Worm (Caenorhabditis elegans) whole organism, L4 larva: ENCODE measurements around the gene nhr-131.

Experiments used
- F10B5.3 ChIP-seq: sonication (generic microtip); optimal IDR thresholded peaks from 2 replicates; lab custom pipeline; 2016; ENCODE audit warnings: mild to moderate bottlenecking, missing genetic modification characterization, missing compliant biosample characterization
- F44E2.7 ChIP-seq: fragments of 200-800 bp; sonication (Bioruptor generic); IDR thresholded peaks from 2 replicates; pipeline ENCODE4 v2.1.2; 2022; ENCODE audit warnings: missing genetic modification characterization, missing compliant biosample characterization
- T26A8.4 ChIP-seq: fragments of 200-800 bp; sonication (Bioruptor generic); IDR thresholded peaks from 2 replicates; pipeline ENCODE4 v1.3.6; 2022; ENCODE audit warnings: missing genetic modification characterization, missing compliant biosample characterization
- Y5F2A.4 ChIP-seq: fragments of 200-800 bp; sonication (Bioruptor generic); optimal IDR thresholded peaks from 2 replicates; lab custom pipeline; 2018; ENCODE audit warnings: mild to moderate bottlenecking, missing genetic modification characterization, missing compliant biosample characterization
- aha-1 ChIP-seq: fragments of 150-350 bp; peaks from one replicate; lab custom pipeline; 2014; ENCODE audit warnings: missing biosample characterization, missing genetic modification characterization
- ama-1 ChIP-seq: fragments of 150-350 bp; optimal IDR thresholded peaks from 2 replicates; lab custom pipeline; 2014; ENCODE audit warnings: inconsistent platforms, mixed read lengths
- ceh-28 ChIP-seq: fragments of 150-350 bp; optimal IDR thresholded peaks from 2 replicates; lab custom pipeline; 2014; ENCODE audit warnings: missing biosample characterization, missing genetic modification reagents, missing genetic modification characterization
- ctbp-1 ChIP-seq: fragments of 200-800 bp; sonication (Bioruptor generic); IDR thresholded peaks from 2 replicates; pipeline ENCODE4 v1.3.6; 2022; ENCODE audit warnings: missing genetic modification reagents, missing genetic modification characterization, missing compliant biosample characterization
- daf-16 ChIP-seq, 3 experiments: sonication (generic microtip); optimal IDR thresholded peaks; 2 replicates each; lab custom pipeline; 2016 to 2017; ENCODE audit warnings: missing genetic modification characterization in 3 of 3, missing genetic modification reagents in 3 of 3, mild to moderate bottlenecking in 2 of 3, missing compliant biosample characterization in 2 of 3, missing biosample characterization in 1 of 3, moderate library complexity in 1 of 3
- dmd-6 ChIP-seq: fragments of 200-800 bp; sonication (Bioruptor generic); IDR thresholded peaks from 2 replicates; pipeline ENCODE4 v1.3.6; 2022; ENCODE audit warnings: missing genetic modification reagents, missing genetic modification characterization, missing compliant biosample characterization
- dpl-1 ChIP-seq: fragments of 150-350 bp; optimal IDR thresholded peaks from 2 replicates; lab custom pipeline; 2014; ENCODE audit warnings: missing biosample characterization, missing genetic modification reagents, missing genetic modification characterization
- dve-1 ChIP-seq: sonication (generic microtip); optimal IDR thresholded peaks from 2 replicates; lab custom pipeline; 2017; ENCODE audit warnings: antibody characterized with exemption, mild to moderate bottlenecking, missing genetic modification characterization, missing compliant biosample characterization; ENCODE audit not compliant: insufficient read depth
- gei-8 ChIP-seq: fragments of 200-800 bp; sonication (Bioruptor generic); optimal IDR thresholded peaks from 2 replicates; lab custom pipeline; 2018; ENCODE audit warnings: mild to moderate bottlenecking, missing genetic modification characterization, missing compliant biosample characterization
- hif-1 ChIP-seq, 2 experiments: sonication (generic microtip); optimal IDR thresholded peaks; 2 replicates each; lab custom pipeline; 2016 to 2017; ENCODE audit warnings: missing compliant biosample characterization in 2 of 2, missing genetic modification characterization in 2 of 2, missing genetic modification reagents in 2 of 2, missing genotype in 2 of 2, mild to moderate bottlenecking in 1 of 2
- hlh-11 ChIP-seq: fragments of 200-800 bp; sonication (Bioruptor generic); optimal IDR thresholded peaks from 2 replicates; lab custom pipeline; 2018; ENCODE audit warnings: mild to moderate bottlenecking, missing genetic modification characterization, missing compliant biosample characterization
- jun-1 ChIP-seq: fragments of 150-350 bp; optimal IDR thresholded peaks from 2 replicates; lab custom pipeline; 2014; ENCODE audit warnings: missing biosample characterization, missing genetic modification reagents, missing genetic modification characterization
- lin-1 ChIP-seq: fragments of 200-800 bp; sonication (Bioruptor generic); IDR thresholded peaks from 2 replicates; pipeline ENCODE4 v1.3.6; 2022; ENCODE audit warnings: missing genetic modification reagents, missing genetic modification characterization, missing compliant biosample characterization
- lin-15B ChIP-seq: fragments of 150-350 bp; sonication (generic microtip); optimal IDR thresholded peaks from 3 replicates; lab custom pipeline; 2014; ENCODE audit warnings: missing biosample characterization, missing genetic modification characterization
- lin-29 ChIP-seq: fragments of 200-800 bp; sonication (Bioruptor generic); IDR thresholded peaks from 2 replicates; pipeline ENCODE4 v1.3.6; 2022; ENCODE audit warnings: missing genetic modification reagents, missing genetic modification characterization, missing compliant biosample characterization
- lin-39 ChIP-seq: fragments of 150-350 bp; optimal IDR thresholded peaks from 2 replicates; lab custom pipeline; 2014; ENCODE audit warnings: missing biosample characterization, missing genetic modification reagents, missing genetic modification characterization
- lir-3 ChIP-seq: sonication (generic microtip); optimal IDR thresholded peaks from 2 replicates; lab custom pipeline; 2016; ENCODE audit warnings: mild to moderate bottlenecking, missing genetic modification characterization, missing compliant biosample characterization
- mep-1 ChIP-seq: fragments of 150-350 bp; sonication (generic microtip); optimal IDR thresholded peaks from 3 replicates; lab custom pipeline; 2014; ENCODE audit warnings: missing biosample characterization, missing genetic modification characterization
- mes-2 ChIP-seq: sonication (generic microtip); optimal IDR thresholded peaks from 2 replicates; lab custom pipeline; 2016; ENCODE audit warnings: missing genotype, mild to moderate bottlenecking, missing genetic modification characterization, missing compliant biosample characterization; ENCODE audit not compliant: poor library complexity, severe bottlenecking
- nhr-102 ChIP-seq: sonication (generic microtip); optimal IDR thresholded peaks from 2 replicates; lab custom pipeline; 2016; ENCODE audit warnings: mild to moderate bottlenecking, missing genetic modification characterization, moderate library complexity, missing compliant biosample characterization
- nhr-28 ChIP-seq: fragments of 150-350 bp; optimal IDR thresholded peaks from 2 replicates; lab custom pipeline; 2014; ENCODE audit warnings: missing biosample characterization, missing genetic modification characterization
- nhr-41 ChIP-seq: fragments of 200-800 bp; sonication (Bioruptor generic); IDR thresholded peaks from 2 replicates; pipeline ENCODE4 v1.3.6; 2022; ENCODE audit warnings: missing genetic modification reagents, missing genetic modification characterization, missing compliant biosample characterization
- nhr-48 ChIP-seq: sonication (generic microtip); optimal IDR thresholded peaks from 2 replicates; lab custom pipeline; 2016; ENCODE audit warnings: mild to moderate bottlenecking, missing genetic modification characterization, missing compliant biosample characterization
- nhr-77 ChIP-seq: fragments of 150-350 bp; optimal IDR thresholded peaks from 2 replicates; lab custom pipeline; 2014; ENCODE audit warnings: missing biosample characterization, missing genetic modification characterization
- pha-4 ChIP-seq, 2 experiments: fragments of 150-350 bp in 1 of 2; fragments of 200-800 bp in 1 of 2; sonication (Bioruptor generic) in 1 of 2; IDR thresholded peaks in 1 of 2; optimal IDR thresholded peaks in 1 of 2; 2 replicates each; pipeline versions ENCODE4 v1.3.6 to Lab custom; 2014 to 2022; ENCODE audit warnings: missing genetic modification characterization in 2 of 2, missing genetic modification reagents in 2 of 2, missing biosample characterization in 1 of 2, missing compliant biosample characterization in 1 of 2
- php-3 ChIP-seq: fragments of 200-800 bp; sonication (Bioruptor generic); IDR thresholded peaks from 2 replicates; pipeline ENCODE4 v1.3.6; 2022; ENCODE audit warnings: missing genetic modification reagents, missing genetic modification characterization, missing compliant biosample characterization
- pqm-1 ChIP-seq: sonication (generic microtip); optimal IDR thresholded peaks from 2 replicates; lab custom pipeline; 2017; ENCODE audit warnings: missing biosample characterization, missing genetic modification characterization
- set-16 ChIP-seq: fragments of 200-800 bp; sonication (Bioruptor generic); IDR thresholded peaks from 2 replicates; pipeline ENCODE4 v1.3.6; 2022; ENCODE audit warnings: missing genetic modification reagents, missing genetic modification characterization, missing compliant biosample characterization
- spr-3 ChIP-seq: fragments of 200-800 bp; sonication (Bioruptor generic); optimal IDR thresholded peaks from 2 replicates; lab custom pipeline; 2018; ENCODE audit warnings: mild to moderate bottlenecking, missing genetic modification characterization, missing compliant biosample characterization
- tra-1 ChIP-seq: fragments of 200-800 bp; sonication (Bioruptor generic); IDR thresholded peaks from 2 replicates; pipeline ENCODE4 v1.3.6; 2022; ENCODE audit warnings: missing genetic modification reagents, missing genetic modification characterization, missing compliant biosample characterization
- unc-130 ChIP-seq: sonication (generic microtip); optimal IDR thresholded peaks from 2 replicates; lab custom pipeline; 2016; ENCODE audit warnings: missing genetic modification reagents, missing genetic modification characterization, missing compliant biosample characterization
- unc-62 ChIP-seq, 3 experiments: fragments of 150-350 bp in 1 of 3; sonication (generic microtip); optimal IDR thresholded peaks in 2 of 3; peaks in 1 of 3; 1 replicate in 1 of 3; 2 replicates in 2 of 3; lab custom pipeline; 2014 to 2017; ENCODE audit warnings: missing biosample characterization in 3 of 3, missing genetic modification characterization in 3 of 3, missing genetic modification reagents in 3 of 3, missing genotype in 1 of 3
- zip-11 ChIP-seq: fragments of 200-800 bp; sonication (Bioruptor generic); IDR thresholded peaks from 2 replicates; pipeline ENCODE4 v1.3.6; 2022; ENCODE audit warnings: missing genetic modification characterization, missing compliant biosample characterization
- ztf-7 ChIP-seq: fragments of 150-350 bp; optimal IDR thresholded peaks from 2 replicates; lab custom pipeline; 2014; ENCODE audit warnings: missing biosample characterization, missing genetic modification characterization

Gene nhr-131

ce11 chrV:477664-478212, 16.4 kb upstream of the nhr-131 start, which contains the start of gene nhr-55 (continued):
- no peak for TF ChIP-seq dpl-1 (GFP tag; lab: Kevin White, UChicago)
- TF ChIP-seq jun-1, result no peak
- no peak for TF ChIP-seq ctbp-1 (GFP tag; lab: Robert Waterston, UW)
- TF ChIP-seq daf-16 (GFP tag; optimal IDR thresholded peaks at IDR 0.05; lab: Kevin White, UChicago), result no peak
- peak; percentile 63 for TF ChIP-seq daf-16 (tag; optimal IDR thresholded peaks at IDR 0.05; lab: Kevin White, UChicago)
- TF ChIP-seq F10B5.3 (tag; lab: Kevin White, UChicago), result no peak
- peak; percentile 91 for TF ChIP-seq nhr-28
- TF ChIP-seq nhr-41, result no peak
- no peak for TF ChIP-seq zip-11 (GFP tag; lab: Robert Waterston, UW)
- no peak for TF ChIP-seq ceh-28 (tag; lab: Kevin White, UChicago)
- no peak for TF ChIP-seq spr-3 (GFP tag; lab: Kevin White, UChicago)
- no peak for TF ChIP-seq mep-1 (tag; lab: Kevin White, UChicago)
- peak; percentile 50 for TF ChIP-seq hlh-11 (tag; lab: Kevin White, UChicago)
- no peak for TF ChIP-seq tra-1 (GFP tag; lab: Robert Waterston, UW)
- no peak for TF ChIP-seq hif-1 (tag; optimal IDR thresholded peaks at IDR 0.05; lab: Kevin White, UChicago)
- TF ChIP-seq nhr-77 (tag; lab: Kevin White, UChicago), result peak; percentile 24
- TF ChIP-seq lin-1 (GFP tag; lab: Robert Waterston, UW), result 0 out of 2 replicates have a peak, but pooled peaks have one; percentile 12
- no peak for TF ChIP-seq Y5F2A.4 (GFP tag; lab: Kevin White, UChicago)

- no peak for TF ChIP-seq gei-8 (GFP tag; lab: Kevin White, UChicago)
- peak in 1 of 2 experiments; percentile 97 for TF ChIP-seq unc-62 (GFP tag; optimal IDR thresholded peaks at IDR 0.05 in 1 of 2; lab: Kevin White, UChicago)
- TF ChIP-seq unc-62 (tag; optimal IDR thresholded peaks at IDR 0.05; lab: Kevin White, UChicago), result no peak
- no peak for TF ChIP-seq nhr-48 (tag; lab: Kevin White, UChicago)
- peak; percentile 38 for TF ChIP-seq aha-1 (tag; lab: Kevin White, UChicago)
- peak; percentile 60 for TF ChIP-seq dmd-6 (GFP tag; lab: Robert Waterston, UW)
These were observed 15.1 kb upstream of the nhr-131 start for ce11 chrV:479046-479445.

ce11 chrV:482860-483259, 11.3 kb upstream of the nhr-131 start:
- TF ChIP-seq unc-130 (GFP tag; lab: Kevin White, UChicago), result no peak
- 0 out of 2 replicates have a peak, but pooled peaks have one; percentile 24 for TF ChIP-seq dmd-6 (GFP tag; lab: Robert Waterston, UW)

ce11 chrV:483289-483795, 10.8 kb upstream of the nhr-131 start, which contains the start of gene nhr-130:
TSS of gene nhr-130 (minus strand) at chrV:483339.
- TF ChIP-seq hlh-11 (tag; lab: Kevin White, UChicago), result peak; percentile 31
- TF ChIP-seq pqm-1 (tag; lab: Kevin White, UChicago), result peak; percentile 81
- no peak for TF ChIP-seq T26A8.4
- no peak for TF ChIP-seq lin-39 (tag; lab: Kevin White, UChicago)
- no peak for TF ChIP-seq daf-16 (GFP tag; optimal IDR thresholded peaks at IDR 0.05; lab: Kevin White, UChicago)
- TF ChIP-seq daf-16 (tag; optimal IDR thresholded peaks at IDR 0.05; lab: Kevin White, UChicago), result peak; percentile 86
- TF ChIP-seq nhr-77 (tag; lab: Kevin White, UChicago), result peak; percentile 48
- TF ChIP-seq F44E2.7 (GFP tag; lab: Robert Waterston, UW), result no peak
- TF ChIP-seq dmd-6 (GFP tag; lab: Robert Waterston, UW), result peak; percentile 57
- peak; percentile 91 for TF ChIP-seq nhr-28
- TF ChIP-seq aha-1 (tag; lab: Kevin White, UChicago), result peak; percentile 46
- no peak for TF ChIP-seq lir-3 (tag; lab: Kevin White, UChicago)
- no peak for TF ChIP-seq mes-2
- TF ChIP-seq php-3 (GFP tag; lab: Robert Waterston, UW), result peak; percentile 80
- no peak for TF ChIP-seq ztf-7 (tag; lab: Kevin White, UChicago)
- no peak for TF ChIP-seq lin-15B (tag; lab: Kevin White, UChicago)
- no peak for TF ChIP-seq F10B5.3 (tag; lab: Kevin White, UChicago)
- TF ChIP-seq set-16 (GFP tag; lab: Robert Waterston, UW), result no peak
- peak; percentile 1 for TF ChIP-seq nhr-102 (tag; lab: Kevin White, UChicago)
- no peak for TF ChIP-seq ama-1 (lab: Kevin White, UChicago)
- peak; percentile 65 for TF ChIP-seq dve-1 (tag; lab: Kevin White, UChicago)
- TF ChIP-seq pha-4 (GFP tag; IDR thresholded peaks at IDR 0.05; lab: Robert Waterston, UW), result no peak
- no peak for TF ChIP-seq pha-4 (tag; optimal IDR thresholded peaks at IDR 0.05; lab: Kevin White, UChicago)
- no peak for TF ChIP-seq lin-29 (GFP tag; lab: Robert Waterston, UW)
